In the genomic region with DNA sequence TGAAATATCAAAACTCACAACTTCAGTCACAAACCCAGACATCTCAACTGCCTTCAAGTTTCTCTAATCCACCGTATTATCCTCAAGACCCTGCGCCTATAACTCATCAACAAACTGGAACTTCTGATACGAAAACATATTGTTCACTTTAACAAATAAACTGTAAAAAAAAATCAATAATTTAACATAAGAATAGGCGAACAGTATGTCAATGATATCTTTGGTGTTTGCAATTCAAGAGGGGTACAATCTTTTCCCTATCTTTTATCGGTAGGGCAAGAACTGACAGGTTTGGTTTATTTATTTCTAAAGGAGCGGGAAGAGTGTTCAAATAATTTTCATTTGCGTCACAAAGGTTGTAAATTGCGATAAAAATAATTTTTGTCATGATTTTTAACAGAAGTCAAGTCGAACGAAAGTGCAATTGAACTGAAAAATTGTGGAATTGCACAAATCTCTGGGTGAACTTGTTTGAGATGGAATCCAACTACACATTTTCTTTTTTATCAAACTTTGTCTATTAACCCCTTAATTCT, we compare ENCODE assay signal across 5 worm cellular contexts.
TF ChIP-seq lines count a peak whose summit lies in the region.

No protein-coding gene starts in this region.

TF ChIP-seq in whole organism, L1 larva, 84 proteins besides CTCF, POLR2A, EP300 and RAD21 (continues in another document):
- peak; percentile 77 for TF ChIP-seq ceh-63 (GFP tag; optimal IDR thresholded peaks at IDR 0.05; lab: Kevin White, UChicago)
- peak; percentile 98 for TF ChIP-seq nhr-237 (tag; optimal IDR thresholded peaks at IDR 0.05; lab: Kevin White, UChicago)
- peak; percentile 96 for TF ChIP-seq egl-13 (tag; optimal IDR thresholded peaks at IDR 0.05; lab: Kevin White, UChicago)
- peak; percentile 76 for TF ChIP-seq pag-3 (tag; optimal IDR thresholded peaks at IDR 0.05; lab: Kevin White, UChicago; ENCODE audit: borderline replicate concordance, insufficient read depth)
- peak; percentile 76 to 84 for TF ChIP-seq egl-27 (tag; optimal IDR thresholded peaks at IDR 0.05; lab: Kevin White, UChicago)
- TF ChIP-seq ceh-82 (tag; optimal IDR thresholded peaks at IDR 0.05; lab: Kevin White, UChicago) = peak; percentile 90 to 97 (median 97)
- peak; percentile 93 for TF ChIP-seq pax-3 (tag; optimal IDR thresholded peaks at IDR 0.05; lab: Kevin White, UChicago)
- TF ChIP-seq nhr-90 (tag; optimal IDR thresholded peaks at IDR 0.05; lab: Kevin White, UChicago; ENCODE audit: poor library complexity) = peak; percentile 99
- TF ChIP-seq fkh-10 (GFP tag; optimal IDR thresholded peaks at IDR 0.05; lab: Kevin White, UChicago) = peak; percentile 99
- peak; percentile 94 for TF ChIP-seq hpl-2 (GFP tag; optimal IDR thresholded peaks at IDR 0.05; lab: Kevin White, UChicago)
- TF ChIP-seq snpc-4 (tag; optimal IDR thresholded peaks at IDR 0.05; lab: Kevin White, UChicago) = peak; percentile 93
- TF ChIP-seq ztf-4 (tag; optimal IDR thresholded peaks at IDR 0.05; lab: Kevin White, UChicago) = peak; percentile 96
- TF ChIP-seq lin-39 (tag; optimal IDR thresholded peaks at IDR 0.05; lab: Kevin White, UChicago) = peak; percentile 100
- TF ChIP-seq lsy-2 (tag; optimal IDR thresholded peaks at IDR 0.05; lab: Kevin White, UChicago) = peak; percentile 96
- TF ChIP-seq xbp-1 (tag; optimal IDR thresholded peaks at IDR 0.05; lab: Kevin White, UChicago) = peak; percentile 91
- TF ChIP-seq sox-4 (tag; optimal IDR thresholded peaks at IDR 0.05; lab: Kevin White, UChicago) = peak; percentile 99

TF ChIP-seq in whole organism, L3 larva, 47 proteins besides CTCF, POLR2A, EP300 and RAD21 (continues in another document):
- TF ChIP-seq eor-1 (tag; optimal IDR thresholded peaks at IDR 0.05; lab: Kevin White, UChicago) = peak in 1 of 2 experiments; percentile 80
- no peak for TF ChIP-seq mml-1 (tag; optimal IDR thresholded peaks at IDR 0.05; lab: Kevin White, UChicago)
- no peak for TF ChIP-seq ama-1 (optimal IDR thresholded peaks at IDR 0.05; lab: Kevin White, UChicago)
- TF ChIP-seq nfya-1 (tag; optimal IDR thresholded peaks at IDR 0.05; lab: Kevin White, UChicago; ENCODE audit: insufficient read depth) = peak; percentile 91
- TF ChIP-seq ceh-82 (tag; optimal IDR thresholded peaks at IDR 0.05; lab: Kevin White, UChicago) = peak; percentile 96
- peak; percentile 94 for TF ChIP-seq snpc-4 (tag; optimal IDR thresholded peaks at IDR 0.05; lab: Kevin White, UChicago)
- TF ChIP-seq skn-1 (tag; optimal IDR thresholded peaks at IDR 0.05; lab: Kevin White, UChicago) = peak; percentile 99
- TF ChIP-seq egl-5 (tag; optimal IDR thresholded peaks at IDR 0.05; lab: Kevin White, UChicago) = peak; percentile 98
- TF ChIP-seq nhr-12 (tag; optimal IDR thresholded peaks at IDR 0.05; lab: Kevin White, UChicago) = peak; percentile 25
- TF ChIP-seq ceh-16 (tag; optimal IDR thresholded peaks at IDR 0.05; lab: Kevin White, UChicago) = peak; percentile 66
- peak; percentile 58 for TF ChIP-seq nhr-67 (tag; optimal IDR thresholded peaks at IDR 0.05; lab: Kevin White, UChicago)
- TF ChIP-seq R02D3.7 (tag; optimal IDR thresholded peaks at IDR 0.05; lab: Kevin White, UChicago) = peak; percentile 91
- peak; percentile 87 for TF ChIP-seq nhr-25 (tag; optimal IDR thresholded peaks at IDR 0.05; lab: Kevin White, UChicago)
- peak; percentile 98 for TF ChIP-seq aly-2 (tag; optimal IDR thresholded peaks at IDR 0.05; lab: Kevin White, UChicago)
- peak; percentile 53 for TF ChIP-seq ztf-11 (tag; optimal IDR thresholded peaks at IDR 0.05; lab: Kevin White, UChicago)
- TF ChIP-seq nhr-23 (tag; optimal IDR thresholded peaks at IDR 0.05; lab: Kevin White, UChicago) = peak; percentile 99
- peak; percentile 77 for TF ChIP-seq hmg-11 (tag; optimal IDR thresholded peaks at IDR 0.05; lab: Kevin White, UChicago)

TF ChIP-seq in whole organism, early embryonic, 17 proteins besides CTCF, POLR2A, EP300 and RAD21:
- peak; percentile 49 for TF ChIP-seq F13C5.2 (tag; optimal IDR thresholded peaks at IDR 0.05; lab: Kevin White, UChicago)
- no peak for TF ChIP-seq aly-1 (tag; optimal IDR thresholded peaks at IDR 0.05; lab: Kevin White, UChicago)

TF ChIP-seq in whole organism, midembryonic, 9 proteins besides CTCF, POLR2A, EP300 and RAD21:
- 0 out of 2 replicates have a peak, but pooled peaks have one; percentile 35 for TF ChIP-seq ztf-23 (GFP tag; IDR thresholded peaks at IDR 0.05; lab: Robert Waterston, UW)
- no peak for TF ChIP-seq tab-1 (GFP tag; IDR thresholded peaks at IDR 0.05; lab: Robert Waterston, UW)
- peak; percentile 91 for TF ChIP-seq T22C8.4 (GFP tag; IDR thresholded peaks at IDR 0.05; lab: Robert Waterston, UW)
- TF ChIP-seq ref-1 (GFP tag; conservative IDR thresholded peaks at IDR 0.05; lab: Robert Waterston, UW) = no peak
- TF ChIP-seq klf-2 (GFP tag; conservative IDR thresholded peaks at IDR 0.05; lab: Robert Waterston, UW) = peak; percentile 44; the same call in 1 of the 2 replicates
- TF ChIP-seq flt-1 (GFP tag; IDR thresholded peaks at IDR 0.05; lab: Robert Waterston, UW) = no peak
- peak; percentile 87 for TF ChIP-seq cog-1 (tag; optimal IDR thresholded peaks at IDR 0.05; lab: Kevin White, UChicago)
- TF ChIP-seq ztf-29 (GFP tag; IDR thresholded peaks at IDR 0.05; lab: Robert Waterston, UW) = no peak
- TF ChIP-seq med-1 (GFP tag; optimal IDR thresholded peaks at IDR 0.05; lab: Kevin White, UChicago; ENCODE audit: insufficient read depth) = peak; percentile 12

TF ChIP-seq in whole organism, young adult, 124 proteins besides CTCF, POLR2A, EP300 and RAD21 (continues in another document):
- TF ChIP-seq Y95B8A.8 (GFP tag; IDR thresholded peaks at IDR 0.05; lab: Robert Waterston, UW) (no peak), F37B4.10 (GFP tag; IDR thresholded peaks at IDR 0.05; lab: Robert Waterston, UW) (no peak), F10E7.11 (tag; optimal IDR thresholded peaks at IDR 0.05; lab: Kevin White, UChicago) (peak; percentile 91), lin-26 (GFP tag; IDR thresholded peaks at IDR 0.05; lab: Robert Waterston, UW) (peak; percentile 73), akir-1 (GFP tag; optimal IDR thresholded peaks at IDR 0.05; lab: Kevin White, UChicago) (peak; percentile 70), F57A8.1 (GFP tag; optimal IDR thresholded peaks at IDR 0.05; lab: Kevin White, UChicago) (peak; percentile 85), ztf-22 (GFP tag; optimal IDR thresholded peaks at IDR 0.05; lab: Kevin White, UChicago) (peak; percentile 67), T07F8.4 (tag; optimal IDR thresholded peaks at IDR 0.05; lab: Kevin White, UChicago) (peak; percentile 85), hmg-20 (GFP tag; IDR thresholded peaks at IDR 0.05; lab: Robert Waterston, UW) (peak; percentile 91), atf-7 (tag; optimal IDR thresholded peaks at IDR 0.05; lab: Kevin White, UChicago) (peak; percentile 98), repo-1 (tag; optimal IDR thresholded peaks at IDR 0.05; lab: Kevin White, UChicago) (peak; percentile 99), lin-40 (tag; optimal IDR thresholded peaks at IDR 0.05; lab: Kevin White, UChicago) (peak; percentile 100), efl-1 (GFP tag; optimal IDR thresholded peaks at IDR 0.05; lab: Kevin White, UChicago) (no peak), B0261.1 (tag; optimal IDR thresholded peaks at IDR 0.05; lab: Kevin White, UChicago) (peak; percentile 62), mes-4 (tag; optimal IDR thresholded peaks at IDR 0.05; lab: Kevin White, UChicago) (no peak), lin-35 (GFP tag; optimal IDR thresholded peaks at IDR 0.05; lab: Kevin White, UChicago) (peak in 2 of 3 experiments; percentile 86 to 98), egl-18 (GFP tag; IDR thresholded peaks at IDR 0.05; lab: Robert Waterston, UW) (peak; percentile 88; the same call in 1 of the 2 replicates), B0336.3 (GFP tag; IDR thresholded peaks at IDR 0.05; lab: Robert Waterston, UW) (peak; percentile 99), lin-54 (GFP tag; optimal IDR thresholded peaks at IDR 0.05; lab: Kevin White, UChicago) (peak; percentile 88), F52B5.7 (tag; optimal IDR thresholded peaks at IDR 0.05; lab: Kevin White, UChicago) (peak; percentile 77), tbp1 (GFP tag; optimal IDR thresholded peaks at IDR 0.05; lab: Kevin White, UChicago) (peak; percentile 80), F39B2.1 (GFP tag; IDR thresholded peaks at IDR 0.05; lab: Robert Waterston, UW) (no peak), aptf-3 (GFP tag; IDR thresholded peaks at IDR 0.05; lab: Robert Waterston, UW) (no peak), ceh-58 (GFP tag; IDR thresholded peaks at IDR 0.05; lab: Robert Waterston, UW) (no peak), ceh-91 (GFP tag; IDR thresholded peaks at IDR 0.05; lab: Robert Waterston, UW) (no peak), ceh-100 (GFP tag; IDR thresholded peaks at IDR 0.05; lab: Robert Waterston, UW) (peak; percentile 74), Y53F4B.3 (GFP tag; IDR thresholded peaks at IDR 0.05; lab: Robert Waterston, UW) (no peak), snpc-3.4 (tag; optimal IDR thresholded peaks at IDR 0.05; lab: Kevin White, UChicago) (peak; percentile 36), sptf-2 (GFP tag; optimal IDR thresholded peaks at IDR 0.05; lab: Kevin White, UChicago) (peak; percentile 38), mcd-1 (GFP tag; IDR thresholded peaks at IDR 0.05; lab: Robert Waterston, UW) (peak; percentile 82), F22D6.2 (tag; optimal IDR thresholded peaks at IDR 0.05; lab: Kevin White, UChicago) (peak; percentile 94), F55B11.4 (tag; optimal IDR thresholded peaks at IDR 0.05; lab: Kevin White, UChicago; ENCODE audit: borderline replicate concordance, insufficient read depth) (no peak), F49E8.2 (tag; optimal IDR thresholded peaks at IDR 0.05; lab: Kevin White, UChicago; ENCODE audit: insufficient read depth) (no peak), dox-1 (GFP tag; IDR thresholded peaks at IDR 0.05; lab: Robert Waterston, UW) (peak; percentile 96), snpc-1.1 (tag; optimal IDR thresholded peaks at IDR 0.05; lab: Kevin White, UChicago; ENCODE audit: insufficient read depth) (peak; percentile 53), hlh-26 (GFP tag; conservative IDR thresholded peaks at IDR 0.05; lab: Robert Waterston, UW) (no peak), snpc-1.3 (tag; optimal IDR thresholded peaks at IDR 0.05; lab: Kevin White, UChicago; ENCODE audit: insufficient read depth) (no peak), attf-5 (GFP tag; optimal IDR thresholded peaks at IDR 0.05; lab: Kevin White, UChicago) (peak; percentile 54), aptf-2 (GFP tag; conservative IDR thresholded peaks at IDR 0.05; lab: Robert Waterston, UW) (no peak), zfh-2 (GFP tag; conservative IDR thresholded peaks at IDR 0.05; lab: Robert Waterston, UW) (no peak), sdz-38 (tag; optimal IDR thresholded peaks at IDR 0.05; lab: Kevin White, UChicago) (no peak), D2030.7 (GFP tag; IDR thresholded peaks at IDR 0.05; lab: Robert Waterston, UW) (no peak), madf-6 (GFP tag; IDR thresholded peaks at IDR 0.05; lab: Robert Waterston, UW) (no peak), C06A6.2 (GFP tag; conservative IDR thresholded peaks at IDR 0.05; lab: Robert Waterston, UW) (peak; percentile 95)
